Fruit fly (Drosophila melanogaster) whole organism, wandering third instar larva: ENCODE results near the gene tws.

ENCODE experiments used
- Abd-B ChIP-seq: fragments of >200 bp; optimal IDR thresholded peaks from 2 replicates; lab custom pipeline; 2017; ENCODE audit warnings: missing biosample characterization, missing genetic modification characterization
- CG32264 ChIP-seq: fragments of 200-800 bp; sonication (Bioruptor generic); optimal IDR thresholded peaks from 2 replicates; lab custom pipeline; 2016; ENCODE audit warnings: missing biosample characterization, missing genetic modification characterization
- CG9705 ChIP-seq: fragments of 200-800 bp; sonication (Bioruptor generic); optimal IDR thresholded peaks from 2 replicates; lab custom pipeline; 2018; ENCODE audit warnings: missing biosample characterization, mild to moderate bottlenecking, missing genetic modification characterization
- CrebA ChIP-seq: fragments of 200-800 bp; sonication (Bioruptor generic); optimal IDR thresholded peaks from 2 replicates; lab custom pipeline; 2016; ENCODE audit warnings: missing biosample characterization, mild to moderate bottlenecking, missing genetic modification characterization, borderline replicate concordance
- Dfd ChIP-seq: fragments of >200 bp; optimal IDR thresholded peaks from 2 replicates; lab custom pipeline; 2017; ENCODE audit warnings: missing biosample characterization, missing genetic modification characterization
- Dif ChIP-seq: fragments of 200-275, 200-300 bp; sonication (Bioruptor generic); optimal IDR thresholded peaks from 2 replicates; lab custom pipeline; 2018; ENCODE audit warnings: missing biosample characterization, missing genetic modification characterization; ENCODE audit not compliant: partially characterized antibody
- GATAd ChIP-seq: sonication (Bioruptor generic); optimal IDR thresholded peaks from 2 replicates; lab custom pipeline; 2016; ENCODE audit warnings: missing biosample characterization, missing genetic modification characterization
- HLH106 ChIP-seq: fragments of 200-800 bp; optimal IDR thresholded peaks from 3 replicates; lab custom pipeline; 2019; ENCODE audit warnings: missing biosample characterization, mild to moderate bottlenecking, missing genetic modification characterization, moderate library complexity
- Hnf4 ChIP-seq: fragments of 200-800 bp; sonication (Bioruptor generic); optimal IDR thresholded peaks from 2 replicates; lab custom pipeline; 2016; ENCODE audit warnings: missing biosample characterization, mild to moderate bottlenecking, missing genetic modification characterization
- Hr78 ChIP-seq: fragments of >200 bp; optimal IDR thresholded peaks from 2 replicates; lab custom pipeline; 2017; ENCODE audit warnings: missing biosample characterization, missing genetic modification characterization
- Hr83 ChIP-seq: fragments of 200-300 bp; sonication (Bioruptor generic); optimal IDR thresholded peaks from 2 replicates; lab custom pipeline; 2016; ENCODE audit warnings: missing biosample characterization, mild to moderate bottlenecking, missing genetic modification characterization, moderate library complexity; ENCODE audit not compliant: poor library complexity, severe bottlenecking
- Jra ChIP-seq: sonication (Bioruptor generic); optimal IDR thresholded peaks from 2 replicates; lab custom pipeline; 2016; ENCODE audit warnings: missing biosample characterization, missing genetic modification characterization
- Mio ChIP-seq: sonication (Bioruptor generic); optimal IDR thresholded peaks from 2 replicates; lab custom pipeline; 2016; ENCODE audit warnings: missing biosample characterization, missing genetic modification characterization
- Myc ChIP-seq: fragments of >200 bp; optimal IDR thresholded peaks from 2 replicates; lab custom pipeline; 2017
- N ChIP-seq: fragments of >200 bp; optimal IDR thresholded peaks from 2 replicates; lab custom pipeline; 2018; ENCODE audit warnings: missing biosample characterization, missing external identifiers, missing genetic modification characterization
- OdsH ChIP-seq: fragments of 200-800 bp; sonication (Bioruptor generic); optimal IDR thresholded peaks from 2 replicates; lab custom pipeline; 2016; ENCODE audit warnings: missing biosample characterization, mild to moderate bottlenecking, missing genetic modification characterization
- Rel ChIP-seq, 2 experiments: fragments of 200-800 bp; sonication (Bioruptor generic) in 1 of 2; optimal IDR thresholded peaks; 2 replicates in 1 of 2; 3 replicates in 1 of 2; lab custom pipeline; 2016 to 2019; ENCODE audit warnings: mild to moderate bottlenecking in 2 of 2, missing biosample characterization in 2 of 2, missing genetic modification characterization in 2 of 2, moderate library complexity in 1 of 2
- Sp1 ChIP-seq: fragments of 200-800 bp; sonication (Bioruptor generic); optimal IDR thresholded peaks from 3 replicates; lab custom pipeline; 2019; ENCODE audit warnings: missing biosample characterization, mild to moderate bottlenecking, missing genetic modification characterization, moderate library complexity
- Vsx2 ChIP-seq: fragments of 200-300, 225-300 bp; sonication (Bioruptor generic); optimal IDR thresholded peaks from 2 replicates; lab custom pipeline; 2018; ENCODE audit warnings: missing biosample characterization, missing genetic modification characterization; ENCODE audit not compliant: partially characterized antibody
- br ChIP-seq: fragments of 200-800 bp; sonication (Bioruptor generic); optimal IDR thresholded peaks from 2 replicates; lab custom pipeline; 2016; ENCODE audit warnings: missing biosample characterization, missing genetic modification characterization
- brk ChIP-seq: fragments of 200-800 bp; sonication (Bioruptor generic); optimal IDR thresholded peaks from 2 replicates; lab custom pipeline; 2016; ENCODE audit warnings: missing biosample characterization, mild to moderate bottlenecking, missing genetic modification characterization
- dl ChIP-seq, 2 experiments: fragments of 175-275, 200-275 bp in 1 of 2; fragments of 200-275 bp in 1 of 2; sonication (Bioruptor generic); optimal IDR thresholded peaks; lab custom pipeline; 2018; ENCODE audit warnings: mild to moderate bottlenecking in 2 of 2, missing biosample characterization in 2 of 2, missing genetic modification characterization in 2 of 2, moderate library complexity in 2 of 2; ENCODE audit not compliant: partially characterized antibody in 2 of 2, insufficient read depth in 1 of 2
- dmrt93B ChIP-seq: fragments of 200-800 bp; sonication (Bioruptor generic); optimal IDR thresholded peaks from 2 replicates; lab custom pipeline; 2018; ENCODE audit warnings: missing biosample characterization, mild to moderate bottlenecking, missing genetic modification characterization
- dsf ChIP-seq: sonication (Bioruptor generic); optimal IDR thresholded peaks from 2 replicates; lab custom pipeline; 2016; ENCODE audit warnings: missing biosample characterization, missing genetic modification characterization, borderline replicate concordance
- ey ChIP-seq: fragments of 200-800 bp; sonication (Bioruptor generic); optimal IDR thresholded peaks from 2 replicates; lab custom pipeline; 2016; ENCODE audit warnings: missing biosample characterization, missing genetic modification characterization
- foxo ChIP-seq, 2 experiments: fragments of 200-800 bp; sonication (Bioruptor generic); optimal IDR thresholded peaks; 2 replicates in 1 of 2; 3 replicates in 1 of 2; lab custom pipeline; 2016 to 2017; ENCODE audit warnings: missing biosample characterization in 2 of 2, missing genetic modification characterization in 2 of 2
- fru ChIP-seq: fragments of 200-800 bp; sonication (Bioruptor generic); optimal IDR thresholded peaks from 3 replicates; lab custom pipeline; 2016; ENCODE audit warnings: missing biosample characterization, mild to moderate bottlenecking, missing genetic modification characterization
- h ChIP-seq: fragments of 200-800 bp; sonication (Bioruptor generic); optimal IDR thresholded peaks from 3 replicates; lab custom pipeline; 2016; ENCODE audit warnings: missing biosample characterization, mild to moderate bottlenecking, missing genetic modification characterization
- jim ChIP-seq: fragments of 175-275, 200-325 bp; sonication (Bioruptor generic); optimal IDR thresholded peaks from 2 replicates; lab custom pipeline; 2016; ENCODE audit warnings: missing biosample characterization, mild to moderate bottlenecking, missing genetic modification characterization
- lola ChIP-seq: fragments of >200 bp; optimal IDR thresholded peaks from 2 replicates; lab custom pipeline; 2017; ENCODE audit warnings: missing biosample characterization, missing genetic modification characterization
- pan ChIP-seq: fragments of >200 bp; optimal IDR thresholded peaks from 2 replicates; lab custom pipeline; 2017
- psq ChIP-seq: fragments of 200-800 bp; sonication (Bioruptor generic); optimal IDR thresholded peaks from 3 replicates; lab custom pipeline; 2017; ENCODE audit warnings: missing biosample characterization, mild to moderate bottlenecking, missing genetic modification characterization, moderate library complexity
- rgr ChIP-seq: fragments of 200-800 bp; sonication (Bioruptor generic); optimal IDR thresholded peaks from 3 replicates; lab custom pipeline; 2016; ENCODE audit warnings: missing biosample characterization, mild to moderate bottlenecking, missing genetic modification characterization
- sage ChIP-seq: fragments of 200-800 bp; sonication (Bioruptor generic); optimal IDR thresholded peaks from 2 replicates; lab custom pipeline; 2016; ENCODE audit warnings: missing biosample characterization, mild to moderate bottlenecking, missing genetic modification characterization
- sv ChIP-seq: fragments of 200-800 bp; sonication (Bioruptor generic); optimal IDR thresholded peaks from 3 replicates; lab custom pipeline; 2016; ENCODE audit warnings: missing biosample characterization, missing genetic modification characterization
- tai ChIP-seq: sonication (Bioruptor generic); optimal IDR thresholded peaks from 2 replicates; lab custom pipeline; 2016; ENCODE audit warnings: missing biosample characterization, missing genetic modification characterization
- usp ChIP-seq: fragments of >200 bp; optimal IDR thresholded peaks from 2 replicates; lab custom pipeline; 2017; ENCODE audit warnings: missing biosample characterization, missing genetic modification characterization
- woc ChIP-seq: sonication (Bioruptor generic); optimal IDR thresholded peaks from 2 replicates; lab custom pipeline; 2016; ENCODE audit warnings: missing biosample characterization, mild to moderate bottlenecking, missing genetic modification characterization

tws gene

DNA sequence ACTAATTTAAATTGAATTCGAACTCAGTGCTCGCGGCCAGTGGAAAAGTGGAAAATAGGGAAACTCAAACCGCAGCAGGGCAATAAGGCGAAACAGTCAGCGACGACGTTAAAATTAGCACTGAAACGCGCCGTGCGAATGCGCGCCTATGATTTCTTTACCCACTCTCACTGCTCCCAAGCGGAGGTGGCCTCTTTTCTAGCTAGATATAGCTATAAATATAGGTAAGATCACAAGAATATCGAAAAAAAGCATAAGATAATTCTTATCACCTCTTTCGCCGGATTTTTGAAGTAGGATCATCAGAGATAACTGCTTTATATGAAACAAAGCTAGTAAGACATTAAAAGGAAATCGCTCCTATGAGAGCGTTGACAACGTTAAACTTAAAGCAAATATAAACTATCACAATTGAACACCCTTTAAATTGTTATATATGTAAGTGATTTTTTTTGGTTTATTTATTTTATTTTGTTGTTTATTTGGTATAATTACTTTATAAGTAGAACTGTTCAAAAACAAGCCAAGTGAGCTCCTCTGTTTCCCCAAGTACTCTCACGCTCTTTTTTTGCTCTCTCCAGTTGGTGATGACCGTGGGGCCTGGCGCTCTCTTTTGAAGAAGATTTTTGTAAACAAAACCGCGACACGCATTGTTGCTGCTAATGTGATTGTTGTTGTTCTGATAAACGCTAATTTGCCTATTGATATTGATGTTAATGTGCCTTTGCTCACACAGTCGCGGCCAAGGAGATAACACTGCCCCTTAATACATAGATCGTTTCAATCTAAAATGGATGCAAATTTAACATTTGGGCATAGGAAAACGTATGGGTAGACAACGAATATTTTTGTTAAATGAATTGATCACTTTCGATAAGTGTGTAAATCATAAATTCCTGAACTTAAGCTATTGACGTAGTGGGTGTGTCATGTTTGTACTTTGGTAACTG is at the start of gene tws:
TSS of gene tws (minus strand) at position 124 of the 950 bp plus-strand sequence.
- no peak for TF ChIP-seq Hr78 (GFP tag; lab: Kevin White, UChicago)
- TF ChIP-seq Myc: peak; percentile 99
- peak; percentile 36 for TF ChIP-seq br (GFP tag; lab: Kevin White, UChicago)
- no peak for TF ChIP-seq Jra (GFP tag; lab: Kevin White, UChicago)
- TF ChIP-seq tai: no peak
- TF ChIP-seq GATAd (GFP tag; lab: Kevin White, UChicago): no peak
- TF ChIP-seq rgr: peak; percentile 2
- TF ChIP-seq Sp1: peak; percentile 58
- peak; percentile 55 for TF ChIP-seq Dif (GFP tag; lab: Kevin White, UChicago)
- TF ChIP-seq Hnf4 (GFP tag; lab: Kevin White, UChicago): no peak
- no peak for TF ChIP-seq usp (GFP tag; lab: Kevin White, UChicago)
- no peak for TF ChIP-seq Dfd (GFP tag; lab: Kevin White, UChicago)
- TF ChIP-seq CrebA: no peak
- TF ChIP-seq fru (GFP tag; lab: Kevin White, UChicago): peak; percentile 40
- TF ChIP-seq brk: no peak
- TF ChIP-seq jim: no peak
- peak in 1 of 2 experiments; percentile 36 for TF ChIP-seq foxo (GFP tag; optimal IDR thresholded peaks at IDR 0.05; lab: Kevin White, UChicago)
- no peak for TF ChIP-seq lola (GFP tag; lab: Kevin White, UChicago)
- TF ChIP-seq Rel (GFP tag; optimal IDR thresholded peaks at IDR 0.05; lab: Kevin White, UChicago): no peak
- TF ChIP-seq Rel (tag; optimal IDR thresholded peaks at IDR 0.05; lab: Kevin White, UChicago): no peak
- peak; percentile 18 for TF ChIP-seq sv (GFP tag; lab: Kevin White, UChicago)
- TF ChIP-seq HLH106 (tag; lab: Kevin White, UChicago): peak; percentile 38
- TF ChIP-seq dl (GFP tag; optimal IDR thresholded peaks at IDR 0.05; lab: Kevin White, UChicago; ENCODE audit: insufficient read depth in 1 of 2, partially characterized antibody in 2 of 2): peak in 1 of 2 experiments; percentile 27
- no peak for TF ChIP-seq Mio (GFP tag; lab: Kevin White, UChicago)
- TF ChIP-seq Abd-B (GFP tag; lab: Kevin White, UChicago): no peak
- no peak for TF ChIP-seq sage (GFP tag; lab: Kevin White, UChicago)
- TF ChIP-seq h: no peak
- no peak for TF ChIP-seq CG9705
- TF ChIP-seq OdsH (GFP tag; lab: Kevin White, UChicago): peak; percentile 33
- no peak for TF ChIP-seq CG32264
- no peak for TF ChIP-seq Vsx2
- no peak for TF ChIP-seq pan (lab: Kevin White, UChicago)
- no peak for TF ChIP-seq Hr83 (GFP tag; lab: Kevin White, UChicago)
- peak; percentile 4 for TF ChIP-seq ey (GFP tag; lab: Kevin White, UChicago)
- TF ChIP-seq dsf (GFP tag; lab: Kevin White, UChicago): no peak
- TF ChIP-seq dmrt93B (GFP tag; lab: Kevin White, UChicago): peak; percentile 21
- TF ChIP-seq psq (GFP tag; lab: Kevin White, UChicago): peak; percentile 21
- no peak for TF ChIP-seq N
- peak; percentile 9 for TF ChIP-seq woc
- TF ChIP-seq, all 38 proteins: peak for 15

DNA sequence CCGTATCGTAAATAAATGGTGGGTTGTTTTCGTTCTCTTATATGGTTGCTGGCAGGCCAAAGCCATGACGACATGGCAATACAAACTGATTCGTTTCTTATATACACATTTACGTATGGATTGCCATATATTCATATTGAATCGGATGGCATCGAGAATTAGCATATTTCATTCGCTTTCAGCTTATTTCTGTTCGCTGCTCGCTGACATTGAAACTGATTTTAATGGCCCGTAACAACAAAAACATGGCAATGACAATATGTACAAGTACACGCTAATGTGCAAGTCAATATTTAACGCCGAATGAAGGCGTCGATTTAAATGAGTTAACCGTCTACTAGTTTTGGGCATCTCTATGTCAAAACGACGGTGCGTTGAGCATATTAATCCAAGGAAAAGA is 46.4 kb upstream of the tws start:
- TF ChIP-seq GATAd (GFP tag; lab: Kevin White, UChicago) (no peak), Hr78 (GFP tag; lab: Kevin White, UChicago) (no peak)
- TF ChIP-seq, all 38 proteins: peak for 0
